Fruit fly (Drosophila melanogaster) whole organism, embryonic: Measurements from ENCODE around the gene CG3071.

Experiments
- Atf-2 ChIP-seq: fragments of 200-800 bp; sonication (Bioruptor generic); optimal IDR thresholded peaks from 2 replicates; lab custom pipeline; 2016; ENCODE audit warnings: missing biosample characterization, missing genetic modification characterization
- CG10321 ChIP-seq: fragments of 200-800 bp; sonication (Bioruptor generic); IDR thresholded peaks from 2 replicates; pipeline ENCODE4 v1.3.6; 2022; ENCODE audit warnings: missing biosample characterization, missing genetic modification characterization
- CG12104 ChIP-seq: fragments of 200-800 bp; sonication (Bioruptor generic); optimal IDR thresholded peaks from 3 replicates; lab custom pipeline; 2016; ENCODE audit warnings: missing biosample characterization, missing genetic modification characterization
- CG13296 ChIP-seq: fragments of 200-800 bp; sonication (Bioruptor generic); optimal IDR thresholded peaks from 3 replicates; lab custom pipeline; 2018; ENCODE audit warnings: missing biosample characterization, mild to moderate bottlenecking, missing genetic modification characterization
- CG13624 ChIP-seq: fragments of 200-800 bp; sonication (Bioruptor generic); optimal IDR thresholded peaks from 2 replicates; lab custom pipeline; 2016; ENCODE audit warnings: missing biosample characterization, missing genetic modification characterization
- CG14050 ChIP-seq: fragments of 200-800 bp; sonication (Bioruptor generic); IDR thresholded peaks from 3 replicates; pipeline ENCODE4 v1.3.6; 2022; ENCODE audit warnings: missing biosample characterization, missing genetic modification characterization
- CG18476 ChIP-seq: fragments of 200-800 bp; sonication (Bioruptor generic); optimal IDR thresholded peaks from 2 replicates; lab custom pipeline; 2016; ENCODE audit warnings: missing biosample characterization, mild to moderate bottlenecking, missing genetic modification characterization
- CG2199 ChIP-seq: fragments of 200-800 bp; sonication (Bioruptor generic); IDR thresholded peaks from 3 replicates; pipeline ENCODE4 v1.3.6; 2022; ENCODE audit warnings: missing biosample characterization, missing genetic modification characterization
- CG33557 ChIP-seq: fragments of 200-800 bp; sonication (Bioruptor generic); optimal IDR thresholded peaks from 2 replicates; lab custom pipeline; 2019; ENCODE audit warnings: missing biosample characterization, mild to moderate bottlenecking, missing genetic modification characterization, moderate library complexity
- CG34376 ChIP-seq: fragments of 200-800 bp; sonication (Bioruptor generic); optimal IDR thresholded peaks from 2 replicates; lab custom pipeline; 2018; ENCODE audit warnings: missing biosample characterization, mild to moderate bottlenecking, missing genetic modification characterization
- CG43689 ChIP-seq: fragments of 200-800 bp; sonication (Bioruptor generic); IDR thresholded peaks from 2 replicates; pipeline ENCODE4 v1.3.6; 2022; ENCODE audit warnings: missing biosample characterization, missing genetic modification characterization
- CG4404 ChIP-seq: fragments of 200-800 bp; sonication (Bioruptor generic); IDR thresholded peaks from 2 replicates; pipeline ENCODE4 v1.3.6; 2022; ENCODE audit warnings: missing biosample characterization, missing genetic modification characterization
- CG4854 ChIP-seq: fragments of 200-800 bp; sonication (Bioruptor generic); optimal IDR thresholded peaks from 2 replicates; lab custom pipeline; 2016; ENCODE audit warnings: missing biosample characterization, missing genetic modification characterization, inconsistent platforms
- CG6765 ChIP-seq: fragments of 200-800 bp; sonication (Bioruptor generic); optimal IDR thresholded peaks from 3 replicates; lab custom pipeline; 2017; ENCODE audit warnings: missing biosample characterization, mild to moderate bottlenecking, missing genetic modification characterization
- CG8089 ChIP-seq: fragments of 200-800 bp; sonication (Bioruptor generic); optimal IDR thresholded peaks from 3 replicates; lab custom pipeline; 2016; ENCODE audit warnings: missing biosample characterization, missing genetic modification characterization
- CG8281 ChIP-seq: fragments of 200-800 bp; sonication (Bioruptor generic); optimal IDR thresholded peaks from 2 replicates; lab custom pipeline; 2018; ENCODE audit warnings: missing biosample characterization, mild to moderate bottlenecking, missing genetic modification characterization, moderate library complexity
- CG9797 ChIP-seq: fragments of 200-800 bp; sonication (Bioruptor generic); optimal IDR thresholded peaks from 3 replicates; lab custom pipeline; 2018; ENCODE audit warnings: missing biosample characterization, mild to moderate bottlenecking, missing genetic modification characterization
- CTCF ChIP-seq: fragments of 200-800 bp; sonication (Bioruptor generic); optimal IDR thresholded peaks from 2 replicates; lab custom pipeline; 2017; ENCODE audit warnings: missing biosample characterization, mild to moderate bottlenecking, missing genetic modification characterization, moderate library complexity
- Camta ChIP-seq: fragments of 200-800 bp; sonication (Bioruptor generic); optimal IDR thresholded peaks from 2 replicates; lab custom pipeline; 2016; ENCODE audit warnings: missing biosample characterization, missing genetic modification characterization
- Dbx ChIP-seq: fragments of 200-800 bp; sonication (Bioruptor generic); IDR thresholded peaks from 3 replicates; pipeline ENCODE4 v1.3.6; 2022; ENCODE audit warnings: missing biosample characterization, missing genetic modification characterization
- MTF-1 ChIP-seq: fragments of 200-800 bp; sonication (Bioruptor generic); optimal IDR thresholded peaks from 2 replicates; lab custom pipeline; 2018; ENCODE audit warnings: missing biosample characterization, mild to moderate bottlenecking, missing genetic modification characterization, borderline replicate concordance
- NfI ChIP-seq: fragments of 200-800 bp; sonication (Bioruptor generic); optimal IDR thresholded peaks from 3 replicates; lab custom pipeline; 2018; ENCODE audit warnings: missing biosample characterization, mild to moderate bottlenecking, missing genetic modification characterization, moderate library complexity
- Stat92E ChIP-seq, 3 experiments: fragments of >200 bp in 2 of 3; fragments of 200-800 bp in 1 of 3; sonication (Bioruptor generic) in 1 of 3; optimal IDR thresholded peaks; 2 replicates each; lab custom pipeline; 2017 to 2019; ENCODE audit warnings: missing biosample characterization in 3 of 3, missing genetic modification characterization in 3 of 3, mild to moderate bottlenecking in 1 of 3, moderate library complexity in 1 of 3
- ap ChIP-seq: fragments of 200-800 bp; sonication (Bioruptor generic); IDR thresholded peaks from 2 replicates; pipeline ENCODE4 v1.3.6; 2022; ENCODE audit warnings: missing biosample characterization, missing genetic modification characterization
- croc ChIP-seq: fragments of 200-800 bp; sonication (Bioruptor generic); conservative IDR thresholded peaks from 3 replicates; pipeline ENCODE4 v1.3.6; 2022; ENCODE audit warnings: missing biosample characterization, missing genetic modification characterization
- fd64A ChIP-seq: fragments of 200-800 bp; sonication (Bioruptor generic); optimal IDR thresholded peaks from 3 replicates; lab custom pipeline; 2018; ENCODE audit warnings: missing biosample characterization, mild to moderate bottlenecking, missing genetic modification characterization
- fu2 ChIP-seq: fragments of 200-800 bp; sonication (Bioruptor generic); optimal IDR thresholded peaks from 2 replicates; lab custom pipeline; 2016; ENCODE audit warnings: missing biosample characterization, missing genetic modification characterization
- gcm2 ChIP-seq: fragments of 200-800 bp; sonication (Bioruptor generic); optimal IDR thresholded peaks from 2 replicates; lab custom pipeline; 2016; ENCODE audit warnings: missing biosample characterization, missing genetic modification characterization
- gem ChIP-seq: fragments of 200-800 bp; sonication (Bioruptor generic); optimal IDR thresholded peaks from 2 replicates; lab custom pipeline; 2019; ENCODE audit warnings: missing biosample characterization, mild to moderate bottlenecking, missing genetic modification characterization, moderate library complexity
- hbn ChIP-seq: fragments of 200-800 bp; sonication (Bioruptor generic); IDR thresholded peaks from 2 replicates; pipeline ENCODE4 v1.3.6; 2022; ENCODE audit warnings: missing biosample characterization, missing genetic modification characterization; ENCODE audit not compliant: partially characterized antibody
- inv ChIP-seq: fragments of 200-800 bp; sonication (Bioruptor generic); IDR thresholded peaks from 2 replicates; pipeline ENCODE4 v1.3.6; 2022; ENCODE audit warnings: missing biosample characterization, missing genetic modification characterization; ENCODE audit not compliant: partially characterized antibody
- jumu ChIP-seq: fragments of 200-800 bp; sonication (Bioruptor generic); optimal IDR thresholded peaks from 3 replicates; lab custom pipeline; 2016; ENCODE audit warnings: missing biosample characterization, missing genetic modification characterization
- ken ChIP-seq: fragments of 200-800 bp; sonication (Bioruptor generic); IDR thresholded peaks from 3 replicates; pipeline ENCODE4 v1.3.6; 2022; ENCODE audit warnings: missing biosample characterization, missing genetic modification characterization
- klu ChIP-seq: fragments of 200-800 bp; sonication (Bioruptor generic); IDR thresholded peaks from 2 replicates; pipeline ENCODE4 v1.3.6; 2022; ENCODE audit warnings: missing biosample characterization, missing genetic modification characterization
- lov ChIP-seq, 2 experiments: fragments of 200-800 bp in 1 of 2; fragments of >200 bp in 1 of 2; sonication (Bioruptor generic) in 1 of 2; IDR thresholded peaks in 1 of 2; optimal IDR thresholded peaks in 1 of 2; 2 replicates in 1 of 2; 3 replicates in 1 of 2; pipeline versions ENCODE4 v1.3.6 to Lab custom; 2017 to 2022; ENCODE audit warnings: missing biosample characterization in 1 of 2, missing genetic modification characterization in 1 of 2
- nmo ChIP-seq: fragments of 200-800 bp; sonication (Bioruptor generic); optimal IDR thresholded peaks from 2 replicates; lab custom pipeline; 2018; ENCODE audit warnings: missing biosample characterization, mild to moderate bottlenecking, missing genetic modification characterization, moderate library complexity
- otp ChIP-seq: fragments of 200-800 bp; sonication (Bioruptor generic); IDR thresholded peaks from 3 replicates; pipeline ENCODE4, ENCODE4 v1.3.6; 2022; ENCODE audit warnings: missing biosample characterization, missing genetic modification characterization
- pan ChIP-seq, 4 experiments: fragments of >200 bp in 3 of 4; fragments of 200-800 bp in 1 of 4; sonication (Bioruptor generic) in 1 of 4; optimal IDR thresholded peaks in 3 of 4; IDR thresholded peaks in 1 of 4; 2 replicates each; pipeline versions ENCODE4 v1.3.6 to Lab custom; 2017 to 2022; ENCODE audit warnings: missing biosample characterization in 2 of 4, missing genetic modification characterization in 2 of 4, mixed read lengths in 1 of 4
- pb ChIP-seq: fragments of 200-800 bp; sonication (Bioruptor generic); optimal IDR thresholded peaks from 3 replicates; lab custom pipeline; 2016; ENCODE audit warnings: missing biosample characterization, missing genetic modification characterization
- psq ChIP-seq: fragments of 200-800 bp; sonication (Bioruptor generic); optimal IDR thresholded peaks from 2 replicates; lab custom pipeline; 2017; ENCODE audit warnings: missing biosample characterization, missing genetic modification characterization
- shn ChIP-seq: fragments of 200-800 bp; sonication (Bioruptor generic); optimal IDR thresholded peaks from 3 replicates; lab custom pipeline; 2016; ENCODE audit warnings: missing biosample characterization, missing genetic modification characterization
- ssp ChIP-seq: fragments of 200-800 bp; sonication (Bioruptor generic); IDR thresholded peaks from 2 replicates; pipeline ENCODE4 v1.3.6; 2022; ENCODE audit warnings: missing biosample characterization, missing genetic modification characterization
- stwl ChIP-seq: fragments of 200-800 bp; sonication (Bioruptor generic); optimal IDR thresholded peaks from 3 replicates; lab custom pipeline; 2018; ENCODE audit warnings: missing biosample characterization, mild to moderate bottlenecking, missing genetic modification characterization, moderate library complexity
- trh ChIP-seq: fragments of 200-800 bp; sonication (Bioruptor generic); optimal IDR thresholded peaks from 2 replicates; lab custom pipeline; 2016; ENCODE audit warnings: missing biosample characterization, missing genetic modification characterization
- tx ChIP-seq: fragments of 200-800 bp; sonication (Bioruptor generic); optimal IDR thresholded peaks from 2 replicates; lab custom pipeline; 2016; ENCODE audit warnings: missing biosample characterization, missing genetic modification characterization
- usp ChIP-seq: fragments of >200 bp; optimal IDR thresholded peaks from 2 replicates; lab custom pipeline; 2017; ENCODE audit warnings: missing biosample characterization, missing genetic modification characterization
- vnd ChIP-seq: fragments of 200-800 bp; sonication (Bioruptor generic); IDR thresholded peaks from 3 replicates; pipeline ENCODE4 v1.3.6; 2022; ENCODE audit warnings: missing biosample characterization, missing genetic modification characterization; ENCODE audit not compliant: partially characterized antibody

CG3071 gene

DNA sequence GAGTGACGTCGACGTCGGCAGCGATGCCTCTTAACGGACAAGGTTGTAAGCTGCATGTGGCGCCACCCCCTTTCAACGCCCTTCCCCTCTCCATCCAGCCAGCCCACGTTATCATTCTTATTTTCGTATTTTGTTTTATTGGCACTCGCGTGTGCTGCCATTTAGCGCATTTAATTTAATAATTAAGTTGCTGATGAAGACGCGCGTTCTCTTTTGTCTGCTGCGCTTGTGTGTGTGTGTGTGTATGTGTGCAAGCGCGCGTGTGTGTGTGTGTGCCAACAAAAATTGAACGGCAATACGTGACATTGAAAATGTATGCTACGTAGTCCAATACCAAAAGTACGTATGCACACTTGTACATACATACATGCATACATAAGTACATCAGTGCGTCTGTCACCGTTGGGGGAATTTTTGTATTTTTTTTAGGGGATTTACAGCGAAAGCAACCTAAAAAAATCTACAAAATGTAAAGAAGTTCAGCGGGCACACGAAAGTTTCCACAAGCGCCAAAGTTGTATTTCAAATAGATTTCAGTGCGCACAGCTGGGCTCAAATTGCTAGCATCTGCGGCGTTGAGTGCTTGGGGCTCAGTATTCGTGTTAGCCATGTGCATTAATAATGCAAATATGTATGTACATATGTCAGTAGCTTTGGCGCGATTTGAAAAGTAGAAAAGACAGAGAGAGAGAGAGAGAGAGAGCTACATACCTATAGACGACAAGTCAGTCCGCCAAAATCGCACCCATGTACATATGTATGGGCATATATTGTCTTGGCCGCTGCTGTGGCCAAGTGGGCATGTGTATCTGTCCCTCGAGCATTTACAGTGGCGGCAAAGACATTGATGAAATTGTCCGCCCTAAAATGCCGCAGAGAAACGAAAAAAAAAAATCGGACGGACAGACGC is 39.2 kb downstream of the CG3071 start (continued):
- peak in 1 of 3 experiments; percentile 23 for TF ChIP-seq Stat92E (GFP tag; optimal IDR thresholded peaks at IDR 0.05; lab: Kevin White, UChicago)
- TF ChIP-seq MTF-1 (GFP tag; lab: Kevin White, UChicago) = peak; percentile 57
- peak; percentile 38 for TF ChIP-seq CTCF (GFP tag; lab: Kevin White, UChicago)
- peak; percentile 65; the same call in 1 of the 3 replicates for TF ChIP-seq otp (GFP tag; lab: Robert Waterston, UW)
- TF ChIP-seq CG34376 (GFP tag; lab: Kevin White, UChicago) = peak; percentile 4
- TF ChIP-seq psq (GFP tag; lab: Kevin White, UChicago) = peak; percentile 1
- no peak for TF ChIP-seq inv (GFP tag; lab: Robert Waterston, UW)
- peak; percentile 74; the same call in 2 of the 3 replicates for TF ChIP-seq ken (GFP tag; lab: Robert Waterston, UW)
- no peak for TF ChIP-seq CG9797 (GFP tag; lab: Kevin White, UChicago)
- TF ChIP-seq NfI (GFP tag; lab: Kevin White, UChicago) = peak; percentile 79
- TF ChIP-seq CG43689 (GFP tag; lab: Robert Waterston, UW) = 0 out of 2 replicates have a peak, but pooled peaks have one; percentile 18
- peak; percentile 85; the same call in 2 of the 3 replicates for TF ChIP-seq CG2199
- TF ChIP-seq stwl (tag; lab: Kevin White, UChicago) = no peak
- TF ChIP-seq pb = peak; percentile 82
- TF ChIP-seq gem (tag; lab: Kevin White, UChicago) = peak; percentile 87
- TF ChIP-seq CG33557 (GFP tag; lab: Kevin White, UChicago) = peak; percentile 62
- TF ChIP-seq croc (GFP tag; lab: Robert Waterston, UW) = peak; percentile 81
- no peak for TF ChIP-seq hbn (GFP tag; lab: Robert Waterston, UW)
- peak; percentile 61 for TF ChIP-seq ap (GFP tag; lab: Robert Waterston, UW)
- peak; percentile 21 for TF ChIP-seq trh (GFP tag; lab: Kevin White, UChicago)
- peak; percentile 47 for TF ChIP-seq CG18476 (GFP tag; lab: Kevin White, UChicago)
- TF ChIP-seq CG6765 = peak; percentile 47
- peak; percentile 57 for TF ChIP-seq Atf-2
- TF ChIP-seq Dbx (GFP tag; lab: Robert Waterston, UW) = peak; percentile 77
- no peak for TF ChIP-seq usp (GFP tag; lab: Kevin White, UChicago)
- TF ChIP-seq jumu (GFP tag; lab: Kevin White, UChicago) = peak; percentile 86
- TF ChIP-seq CG4854 (GFP tag; lab: Kevin White, UChicago) = peak; percentile 30
- no peak for TF ChIP-seq pan (optimal IDR thresholded peaks at IDR 0.05; lab: Kevin White, UChicago)
- peak in 1 of 2 experiments; percentile 87 for TF ChIP-seq pan (GFP tag; optimal IDR thresholded peaks at IDR 0.05 in 1 of 2, IDR thresholded peaks at IDR 0.05 in 1 of 2)
- peak; percentile 45 for TF ChIP-seq gcm2 (GFP tag; lab: Kevin White, UChicago)
- TF ChIP-seq CG8281 (tag; lab: Kevin White, UChicago) = peak; percentile 46
- TF ChIP-seq CG14050 (GFP tag; lab: Robert Waterston, UW) = peak; percentile 72
- peak; percentile 65 for TF ChIP-seq CG12104
- peak; percentile 84 for TF ChIP-seq shn (GFP tag; lab: Kevin White, UChicago)
- TF ChIP-seq tx (GFP tag; lab: Kevin White, UChicago) = peak; percentile 79
- TF ChIP-seq CG8089 (GFP tag; lab: Kevin White, UChicago) = peak; percentile 82
- TF ChIP-seq fu2 (GFP tag; lab: Kevin White, UChicago) = peak; percentile 78
- peak; percentile 79 for TF ChIP-seq CG13296
- peak; percentile 71 for TF ChIP-seq ssp
- no peak for TF ChIP-seq lov (optimal IDR thresholded peaks at IDR 0.05; lab: Kevin White, UChicago)
- TF ChIP-seq lov (GFP tag; IDR thresholded peaks at IDR 0.05; lab: Robert Waterston, UW) = peak; percentile 76; the same call in 1 of the 3 replicates
- peak; percentile 68 for TF ChIP-seq CG4404 (GFP tag; lab: Robert Waterston, UW)
- TF ChIP-seq CG10321 (GFP tag; lab: Robert Waterston, UW) = 0 out of 2 replicates have a peak, but pooled peaks have one; percentile 56
- peak; percentile 81 for TF ChIP-seq CG13624 (GFP tag; lab: Kevin White, UChicago)
- peak; percentile 68 for TF ChIP-seq Camta
- peak; percentile 64 for TF ChIP-seq klu (GFP tag; lab: Robert Waterston, UW)
- TF ChIP-seq fd64A (GFP tag; lab: Kevin White, UChicago) = peak; percentile 58
- TF ChIP-seq nmo (GFP tag; lab: Kevin White, UChicago) = peak; percentile 90
- no peak for TF ChIP-seq vnd (GFP tag; lab: Robert Waterston, UW)
